Worm (Caenorhabditis elegans) whole organism, L3 larva: ENCODE data around the gene pfkb-1.2.
A peak's percentile ranks its signal among the peaks of the same experiment; 100 is the strongest.

Experiments used
- R02D3.7 ChIP-seq: fragments of 150-350 bp; optimal IDR thresholded peaks from 2 replicates; lab custom pipeline; 2014; ENCODE audit warnings: missing biosample characterization, missing genetic modification characterization
- aly-2 ChIP-seq: fragments of 150-350 bp; optimal IDR thresholded peaks from 2 replicates; lab custom pipeline; 2014; ENCODE audit warnings: missing biosample characterization, missing genetic modification characterization
- ama-1 ChIP-seq: fragments of 150-350 bp; optimal IDR thresholded peaks from 2 replicates; lab custom pipeline; 2018
- ceh-16 ChIP-seq: sonication (generic microtip); optimal IDR thresholded peaks from 2 replicates; lab custom pipeline; 2017; ENCODE audit warnings: missing biosample characterization, missing genetic modification characterization
- ceh-28 ChIP-seq: fragments of 150-350 bp; optimal IDR thresholded peaks from 2 replicates; lab custom pipeline; 2014; ENCODE audit warnings: missing biosample characterization, missing genetic modification reagents, missing genetic modification characterization
- ceh-82 ChIP-seq: fragments of 150-350 bp; optimal IDR thresholded peaks from 2 replicates; lab custom pipeline; 2014; ENCODE audit warnings: missing biosample characterization, missing genetic modification characterization
- ceh-9 ChIP-seq: sonication (generic microtip); optimal IDR thresholded peaks from 2 replicates; lab custom pipeline; 2018; ENCODE audit warnings: missing biosample characterization, missing genetic modification characterization
- daf-12 ChIP-seq: fragments of 150-350 bp; optimal IDR thresholded peaks from 2 replicates; lab custom pipeline; 2014; ENCODE audit warnings: missing biosample characterization, missing genetic modification reagents, missing genetic modification characterization
- egl-5 ChIP-seq: fragments of 150-350 bp; optimal IDR thresholded peaks from 2 replicates; lab custom pipeline; 2017; ENCODE audit warnings: missing biosample characterization, missing genetic modification reagents, missing genetic modification characterization, inconsistent platforms
- elt-1 ChIP-seq: fragments of 150-350 bp; optimal IDR thresholded peaks from 2 replicates; lab custom pipeline; 2014; ENCODE audit warnings: missing biosample characterization, missing genetic modification characterization
- elt-2 ChIP-seq: sonication (generic microtip); optimal IDR thresholded peaks from 2 replicates; lab custom pipeline; 2016; ENCODE audit warnings: missing genetic modification reagents, mild to moderate bottlenecking, missing genetic modification characterization, missing compliant biosample characterization
- elt-3 ChIP-seq, 3 experiments: fragments of 150-350 bp in 1 of 3; sonication (generic microtip) in 2 of 3; optimal IDR thresholded peaks; 2 replicates in 2 of 3; 4 replicates in 1 of 3; lab custom pipeline; 2014 to 2017; ENCODE audit warnings: missing biosample characterization in 3 of 3, missing genetic modification characterization in 3 of 3
- fkh-10 ChIP-seq: sonication (generic microtip); optimal IDR thresholded peaks from 2 replicates; lab custom pipeline; 2017; ENCODE audit warnings: missing biosample characterization, missing genetic modification reagents, missing genetic modification characterization
- fkh-2 ChIP-seq: fragments of 150-350 bp; optimal IDR thresholded peaks from 2 replicates; lab custom pipeline; 2014; ENCODE audit warnings: missing biosample characterization, missing genetic modification reagents, missing genetic modification characterization
- fos-1 ChIP-seq: fragments of 150-350 bp; optimal IDR thresholded peaks from 2 replicates; lab custom pipeline; 2014; ENCODE audit warnings: missing biosample characterization, missing genetic modification characterization
- hmg-11 ChIP-seq: sonication (generic microtip); optimal IDR thresholded peaks from 2 replicates; lab custom pipeline; 2016; ENCODE audit warnings: missing genetic modification characterization, missing compliant biosample characterization
- jun-1 ChIP-seq: fragments of 150-350 bp; optimal IDR thresholded peaks from 2 replicates; lab custom pipeline; 2014; ENCODE audit warnings: missing biosample characterization, missing genetic modification reagents, missing genetic modification characterization
- lin-15B ChIP-seq: fragments of 150-350 bp; optimal IDR thresholded peaks from 2 replicates; lab custom pipeline; 2014; ENCODE audit warnings: missing biosample characterization, missing genetic modification characterization
- lin-39 ChIP-seq: fragments of 150-350 bp; optimal IDR thresholded peaks from 2 replicates; lab custom pipeline; 2018; ENCODE audit warnings: missing biosample characterization, missing genetic modification reagents, missing genetic modification characterization
- lsy-12 ChIP-seq: sonication (generic microtip); optimal IDR thresholded peaks from 2 replicates; lab custom pipeline; 2016; ENCODE audit warnings: mild to moderate bottlenecking, missing genetic modification characterization, missing compliant biosample characterization
- mml-1 ChIP-seq: fragments of 150-350 bp; sonication (generic microtip); optimal IDR thresholded peaks from 3 replicates; lab custom pipeline; 2014; ENCODE audit warnings: missing biosample characterization, missing genetic modification characterization
- nfya-1 ChIP-seq: sonication (generic microtip); optimal IDR thresholded peaks from 2 replicates; lab custom pipeline; 2017; ENCODE audit warnings: missing genetic modification characterization, mild to moderate bottlenecking, missing compliant biosample characterization, antibody characterized with exemption, moderate library complexity; ENCODE audit not compliant: insufficient read depth
- nhr-12 ChIP-seq: fragments of 150-350 bp; optimal IDR thresholded peaks from 2 replicates; lab custom pipeline; 2014; ENCODE audit warnings: missing biosample characterization, missing genetic modification characterization
- nhr-23 ChIP-seq: fragments of 150-350 bp; optimal IDR thresholded peaks from 2 replicates; lab custom pipeline; 2014; ENCODE audit warnings: missing biosample characterization, missing genetic modification reagents, missing genetic modification characterization
- nhr-237 ChIP-seq: fragments of 150-350 bp; optimal IDR thresholded peaks from 2 replicates; lab custom pipeline; 2014; ENCODE audit warnings: missing biosample characterization, missing genetic modification characterization
- nhr-43 ChIP-seq: sonication (generic microtip); optimal IDR thresholded peaks from 2 replicates; lab custom pipeline; 2016; ENCODE audit warnings: mild to moderate bottlenecking, missing genetic modification characterization, missing compliant biosample characterization; ENCODE audit not compliant: poor library complexity, severe bottlenecking
- nhr-67 ChIP-seq: fragments of 150-350 bp; optimal IDR thresholded peaks from 2 replicates; lab custom pipeline; 2014; ENCODE audit warnings: missing biosample characterization, missing genetic modification characterization
- nhr-76 ChIP-seq: fragments of 150-350 bp; sonication (generic microtip); optimal IDR thresholded peaks from 5 replicates; lab custom pipeline; 2014; ENCODE audit warnings: missing biosample characterization, missing genetic modification characterization
- pqm-1 ChIP-seq: fragments of 150-350 bp; optimal IDR thresholded peaks from 2 replicates; lab custom pipeline; 2017; ENCODE audit warnings: missing biosample characterization, missing genetic modification characterization, inconsistent platforms
- sea-2 ChIP-seq: fragments of 150-350 bp; sonication (generic microtip); optimal IDR thresholded peaks from 4 replicates; lab custom pipeline; 2014; ENCODE audit warnings: missing biosample characterization, missing genetic modification reagents, missing genetic modification characterization
- snpc-4 ChIP-seq: fragments of 150-350 bp; optimal IDR thresholded peaks from 2 replicates; lab custom pipeline; 2014; ENCODE audit warnings: missing biosample characterization, missing genetic modification characterization
- tbx-2 ChIP-seq: sonication (generic microtip); optimal IDR thresholded peaks from 2 replicates; lab custom pipeline; 2016; ENCODE audit warnings: mild to moderate bottlenecking, missing genetic modification characterization, missing compliant biosample characterization
- unc-39 ChIP-seq: sonication (generic microtip); optimal IDR thresholded peaks from 4 replicates; lab custom pipeline; 2017; ENCODE audit warnings: missing biosample characterization, missing genetic modification characterization
- unc-62 ChIP-seq: fragments of 150-350 bp; sonication (generic microtip); optimal IDR thresholded peaks from 4 replicates; lab custom pipeline; 2014; ENCODE audit warnings: missing biosample characterization, missing genetic modification reagents, missing genetic modification characterization

Gene pfkb-1.2

DNA sequence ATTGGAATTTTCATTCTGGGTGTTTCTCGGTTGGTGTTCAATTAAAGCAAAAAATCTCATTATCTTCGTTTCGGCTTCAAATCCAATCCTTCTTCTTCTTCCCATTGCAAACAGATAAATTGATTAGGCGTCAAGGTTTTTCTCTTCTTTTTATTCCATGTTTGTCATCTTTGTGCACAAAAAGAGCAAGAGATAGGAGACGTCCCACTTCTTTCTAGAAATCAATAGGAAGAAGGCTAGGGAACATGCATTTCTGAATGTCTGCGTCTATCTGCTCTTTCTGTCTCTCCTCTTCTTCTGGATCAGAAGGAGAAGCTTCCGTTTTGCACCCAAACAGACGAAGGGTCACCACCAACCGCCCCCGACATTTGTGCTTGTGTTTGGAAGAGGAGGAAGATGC, 11.2 kb downstream of the pfkb-1.2 start:
- TF ChIP-seq nhr-12 (tag; lab: Kevin White, UChicago) (no peak), lin-39 (tag; lab: Kevin White, UChicago) (peak; percentile 72), sea-2 (GFP tag; lab: Kevin White, UChicago) (peak; percentile 54), unc-62 (GFP tag; lab: Kevin White, UChicago) (no peak), snpc-4 (tag; lab: Kevin White, UChicago) (no peak), hmg-11 (tag; lab: Kevin White, UChicago) (peak; percentile 52), tbx-2 (tag; lab: Kevin White, UChicago) (peak; percentile 4), elt-3 (tag; optimal IDR thresholded peaks at IDR 0.05; lab: Kevin White, UChicago) (no peak), nfya-1 (peak; percentile 77), lin-15B (tag; lab: Kevin White, UChicago) (peak; percentile 35), ceh-28 (tag; lab: Kevin White, UChicago) (peak; percentile 33), jun-1 (tag; lab: Kevin White, UChicago) (no peak), ceh-9 (tag; lab: Kevin White, UChicago) (no peak), fkh-10 (GFP tag; lab: Kevin White, UChicago) (peak; percentile 65), aly-2 (tag; lab: Kevin White, UChicago) (no peak), ceh-16 (tag; lab: Kevin White, UChicago) (no peak)

DNA sequence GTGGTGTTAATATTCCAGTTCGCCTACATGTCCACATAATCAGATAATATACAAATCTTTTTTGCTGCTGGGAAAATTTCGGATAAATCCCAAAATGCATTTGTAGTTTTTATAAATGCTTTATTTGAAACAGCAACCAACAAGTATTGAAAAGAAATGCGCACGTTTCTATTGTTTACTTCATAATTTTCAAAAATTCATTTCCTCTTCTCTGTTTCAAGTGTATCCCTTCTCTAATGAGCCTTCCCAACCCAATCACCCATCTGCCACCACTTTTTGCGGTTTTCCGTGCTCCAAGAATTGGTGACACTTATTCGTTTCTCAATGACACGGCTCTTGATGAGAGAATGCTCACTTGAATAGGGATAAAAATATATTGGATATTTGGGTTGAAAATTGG, 13.0 kb downstream of the pfkb-1.2 start:
- TF ChIP-seq nhr-23 (tag; lab: Kevin White, UChicago) (no peak), nfya-1 (no peak), nhr-67 (no peak), lsy-12 (tag; lab: Kevin White, UChicago) (no peak), ceh-28 (tag; lab: Kevin White, UChicago) (no peak), fkh-2 (tag; lab: Kevin White, UChicago) (no peak), nhr-76 (tag; lab: Kevin White, UChicago) (no peak), R02D3.7 (tag; lab: Kevin White, UChicago) (no peak), nhr-237 (no peak), aly-2 (tag; lab: Kevin White, UChicago) (no peak), lin-39 (tag; lab: Kevin White, UChicago) (no peak), nhr-12 (tag; lab: Kevin White, UChicago) (no peak), sea-2 (GFP tag; lab: Kevin White, UChicago) (no peak), tbx-2 (tag; lab: Kevin White, UChicago) (no peak), unc-39 (tag; lab: Kevin White, UChicago) (no peak)

- no peak for TF ChIP-seq nhr-67
- TF ChIP-seq lin-39 (tag; lab: Kevin White, UChicago), result peak; percentile 85
- TF ChIP-seq hmg-11 (tag; lab: Kevin White, UChicago), result peak; percentile 33
- peak; percentile 61 for TF ChIP-seq nfya-1
These were observed 18.2 kb downstream of the pfkb-1.2 start for ce11 chrIV:5959951-5960350.

DNA sequence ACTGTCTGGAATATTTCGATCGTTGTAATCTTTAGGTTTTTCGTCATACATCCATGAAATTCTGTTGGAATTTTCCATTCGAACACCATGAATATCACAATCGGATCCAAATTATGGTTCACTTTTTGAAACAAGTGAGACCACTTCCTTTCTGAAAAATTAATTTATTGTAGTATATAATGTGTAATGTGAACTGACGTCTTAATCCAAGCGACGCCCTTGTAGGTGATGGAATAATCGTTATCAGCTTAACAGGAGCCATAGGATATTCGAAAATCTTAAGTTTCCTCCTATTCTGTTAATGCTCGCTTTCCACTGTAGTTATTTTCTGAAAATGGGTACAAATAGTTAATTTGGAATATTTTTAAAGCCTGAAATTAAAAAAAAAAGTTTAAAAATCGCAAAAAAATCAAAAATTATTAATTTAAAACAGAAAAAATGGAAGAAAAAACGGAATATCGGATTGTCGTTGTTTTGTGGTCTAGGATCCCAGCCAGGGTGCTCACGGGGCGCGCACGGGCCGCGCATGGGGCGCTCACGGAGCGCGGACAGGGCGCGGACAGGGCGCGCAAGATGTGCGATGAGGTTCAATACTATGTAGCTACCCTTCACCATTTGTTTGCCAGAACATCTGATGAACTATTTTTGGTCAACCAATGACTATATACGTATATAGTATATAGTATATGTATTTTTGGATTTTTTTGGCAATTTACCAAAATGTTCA, 20.7 kb downstream of the pfkb-1.2 start, which contains the start of gene K02B2.6:
Gene K02B2.6, minus strand, starts transcription at position 51 of the 727 bp plus-strand sequence.
- no peak for TF ChIP-seq egl-5 (tag; lab: Kevin White, UChicago)
- TF ChIP-seq mml-1 (tag; lab: Kevin White, UChicago), result no peak
- TF ChIP-seq fos-1 (tag; lab: Kevin White, UChicago), result no peak
- no peak for TF ChIP-seq elt-2 (tag; lab: Kevin White, UChicago)
- no peak for TF ChIP-seq R02D3.7 (tag; lab: Kevin White, UChicago)
- TF ChIP-seq snpc-4 (tag; lab: Kevin White, UChicago), result no peak
- no peak for TF ChIP-seq elt-1 (tag; lab: Kevin White, UChicago)
- no peak for TF ChIP-seq nfya-1
- TF ChIP-seq tbx-2 (tag; lab: Kevin White, UChicago), result no peak
- no peak for TF ChIP-seq unc-39 (tag; lab: Kevin White, UChicago)
- TF ChIP-seq ceh-82, result no peak
- TF ChIP-seq fkh-2 (tag; lab: Kevin White, UChicago), result no peak
- no peak for TF ChIP-seq nhr-43
- no peak for TF ChIP-seq hmg-11 (tag; lab: Kevin White, UChicago)
- TF ChIP-seq nhr-76 (tag; lab: Kevin White, UChicago), result no peak
- TF ChIP-seq pqm-1 (tag; lab: Kevin White, UChicago), result no peak
- no peak for TF ChIP-seq ama-1
- TF ChIP-seq daf-12 (tag; lab: Kevin White, UChicago), result no peak
- TF ChIP-seq, all 47 proteins: peak for 0
